Fruit fly (Drosophila melanogaster): ENCODE measurements around the gene CG5087.

DNA sequence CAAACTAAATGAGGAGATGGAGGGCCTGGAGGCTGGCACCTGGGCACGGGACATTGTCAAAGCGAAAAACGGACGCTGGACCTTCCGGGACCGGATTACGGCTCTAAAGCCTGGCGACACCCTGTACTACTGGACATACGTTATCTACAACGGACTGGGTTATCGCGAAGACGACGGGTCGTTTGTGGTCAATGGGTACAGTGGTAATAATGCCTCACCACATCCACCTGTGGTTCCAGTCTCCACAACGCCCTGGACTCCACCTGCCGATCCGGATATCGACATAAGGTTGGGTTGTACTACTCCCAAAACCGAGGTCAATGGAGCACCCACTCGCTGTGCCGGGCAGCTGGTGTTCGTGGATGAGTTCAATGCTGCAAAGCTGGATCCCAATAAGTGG is 42.8 kb upstream of the CG5087 start:
- TF ChIP-seq Hr78 (GFP tag; optimal IDR thresholded peaks at IDR 0.05) = no peak
- no peak for TF ChIP-seq fru (GFP tag; optimal IDR thresholded peaks at IDR 0.05)
- TF ChIP-seq GATAd (GFP tag; optimal IDR thresholded peaks at IDR 0.05) = no peak
- TF ChIP-seq h (GFP tag; optimal IDR thresholded peaks at IDR 0.05) = no peak

Data from whole organism, wandering third instar larva.